Fruit fly (Drosophila melanogaster): ENCODE measurements around the gene Mcm6.

Mcm6 gene

dm6 chrX:6683635-6684499, 9.7 kb downstream of the Mcm6 start, which contains the start of gene Pink1 (continued):
- TF ChIP-seq Fer3 (tag; optimal IDR thresholded peaks at IDR 0.05) (no peak), CG6765 (GFP tag; optimal IDR thresholded peaks at IDR 0.05) (no peak), CG9727 (GFP tag; optimal IDR thresholded peaks at IDR 0.05) (no peak), pb (GFP tag; optimal IDR thresholded peaks at IDR 0.05) (no peak), CG12659 (GFP tag; optimal IDR thresholded peaks at IDR 0.05) (peak; percentile 45), CG12391 (tag; optimal IDR thresholded peaks at IDR 0.05) (no peak), slou (GFP tag; optimal IDR thresholded peaks at IDR 0.05) (no peak), CG15601 (tag; optimal IDR thresholded peaks at IDR 0.05) (no peak), CG8924 (tag; optimal IDR thresholded peaks at IDR 0.05) (no peak), NC2β (GFP tag; optimal IDR thresholded peaks at IDR 0.05) (no peak), emc (GFP tag; optimal IDR thresholded peaks at IDR 0.05) (no peak), Lpt (GFP tag; optimal IDR thresholded peaks at IDR 0.05) (no peak), CG13287 (GFP tag; IDR thresholded peaks at IDR 0.05; ENCODE audit: partially characterized antibody) (no peak; the same call in 1 of the 2 replicates), NfI (GFP tag; optimal IDR thresholded peaks at IDR 0.05) (no peak), CG7271 (tag; optimal IDR thresholded peaks at IDR 0.05) (no peak), CG9817 (tag; optimal IDR thresholded peaks at IDR 0.05) (no peak), Fer2 (tag; optimal IDR thresholded peaks at IDR 0.05) (no peak), Adf1 (GFP tag; IDR thresholded peaks at IDR 0.05) (0 out of 2 replicates have a peak, but pooled peaks have one; percentile 9), CG9876 (GFP tag; optimal IDR thresholded peaks at IDR 0.05) (no peak), luna (GFP tag; optimal IDR thresholded peaks at IDR 0.05) (no peak), fd96Cb (tag; optimal IDR thresholded peaks at IDR 0.05) (no peak), E2f2 (GFP tag; IDR thresholded peaks at IDR 0.05) (no peak), CG32767 (GFP tag; IDR thresholded peaks at IDR 0.05) (no peak), tna (GFP tag; IDR thresholded peaks at IDR 0.05; ENCODE audit: partially characterized antibody) (peak; percentile 24; the same call in 1 of the 2 replicates), CG2678 (tag; optimal IDR thresholded peaks at IDR 0.05) (no peak), ato (GFP tag; IDR thresholded peaks at IDR 0.05; ENCODE audit: partially characterized antibody) (peak; percentile 60; the same call in 1 of the 2 replicates), vnd (GFP tag; IDR thresholded peaks at IDR 0.05; ENCODE audit: partially characterized antibody) (peak; percentile 15; the same call in 1 of the 3 replicates), CG11398 (GFP tag; optimal IDR thresholded peaks at IDR 0.05) (no peak), NFAT (GFP tag; IDR thresholded peaks at IDR 0.05) (no peak), Mrtf (GFP tag; IDR thresholded peaks at IDR 0.05) (no peak), CHES-1-like (GFP tag; optimal IDR thresholded peaks at IDR 0.05) (no peak), CG4854 (GFP tag; optimal IDR thresholded peaks at IDR 0.05) (no peak), grau (tag; optimal IDR thresholded peaks at IDR 0.05) (no peak), CG4404 (GFP tag; IDR thresholded peaks at IDR 0.05) (no peak), Sin3A (optimal IDR thresholded peaks at IDR 0.05) (peak; percentile 11), Deaf1 (tag; optimal IDR thresholded peaks at IDR 0.05) (peak; percentile 89), wek (GFP tag; optimal IDR thresholded peaks at IDR 0.05) (no peak), MTF-1 (GFP tag; optimal IDR thresholded peaks at IDR 0.05; ENCODE audit: borderline replicate concordance) (no peak), CG32772 (GFP tag; IDR thresholded peaks at IDR 0.05) (no peak), gcm (GFP tag; optimal IDR thresholded peaks at IDR 0.05) (no peak), Abd-B (GFP tag; optimal IDR thresholded peaks at IDR 0.05) (peak; percentile 2), CG2875 (GFP tag; optimal IDR thresholded peaks at IDR 0.05) (no peak), CG6854 (GFP tag; optimal IDR thresholded peaks at IDR 0.05) (no peak), CG30020 (tag; optimal IDR thresholded peaks at IDR 0.05) (no peak), sna (GFP tag; IDR thresholded peaks at IDR 0.05; ENCODE audit: partially characterized antibody) (0 out of 2 replicates have a peak, but pooled peaks have one; percentile 34), CG12236 (GFP tag; optimal IDR thresholded peaks at IDR 0.05) (no peak), CG17361 (GFP tag; IDR thresholded peaks at IDR 0.05) (no peak), Max (GFP tag; optimal IDR thresholded peaks at IDR 0.05) (no peak), trh (GFP tag; optimal IDR thresholded peaks at IDR 0.05) (no peak)
